Fruit fly (Drosophila melanogaster) whole organism, embryonic: ENCODE data around the gene Hsp67Ba.

ENCODE experiments used
- Ada2b ChIP-seq: fragments of 200-800 bp; sonication (Bioruptor generic); IDR thresholded peaks from 2 replicates; pipeline ENCODE4 v1.3.6; 2022; ENCODE audit warnings: missing biosample characterization, missing genetic modification characterization
- Atf3 ChIP-seq: fragments of 200-800 bp; sonication (Bioruptor generic); optimal IDR thresholded peaks from 3 replicates; lab custom pipeline; 2016; ENCODE audit warnings: missing biosample characterization, missing genetic modification characterization
- Awh ChIP-seq: fragments of 200-800 bp; sonication (Bioruptor generic); IDR thresholded peaks from 2 replicates; pipeline ENCODE4, ENCODE4 v1.3.6; 2022; ENCODE audit warnings: missing biosample characterization, missing genetic modification characterization
- CG10274 ChIP-seq: fragments of 200-800 bp; sonication (Bioruptor generic); optimal IDR thresholded peaks from 3 replicates; lab custom pipeline; 2017; ENCODE audit warnings: missing biosample characterization, mild to moderate bottlenecking, missing genetic modification characterization
- CG11247 ChIP-seq: fragments of 200-800 bp; sonication (Bioruptor generic); IDR thresholded peaks from 2 replicates; pipeline ENCODE4 v1.3.6; 2022; ENCODE audit warnings: missing biosample characterization, missing genetic modification characterization
- CG12155 ChIP-seq: fragments of 200-800 bp; sonication (Bioruptor generic); optimal IDR thresholded peaks from 3 replicates; lab custom pipeline; 2016; ENCODE audit warnings: missing biosample characterization, missing genetic modification characterization
- CG14014 ChIP-seq: fragments of 200-800 bp; sonication (Bioruptor generic); IDR thresholded peaks from 2 replicates; pipeline ENCODE4 v1.3.6; 2022; ENCODE audit warnings: missing biosample characterization, missing genetic modification characterization
- CG15601 ChIP-seq: fragments of 200-800 bp; sonication (Bioruptor generic); optimal IDR thresholded peaks from 3 replicates; lab custom pipeline; 2019; ENCODE audit warnings: missing biosample characterization, mild to moderate bottlenecking, missing genetic modification characterization, moderate library complexity
- CG17186 ChIP-seq: fragments of 200-800 bp; sonication (Bioruptor generic); optimal IDR thresholded peaks from 3 replicates; lab custom pipeline; 2017; ENCODE audit warnings: missing biosample characterization, missing genetic modification reagents, missing genetic modification characterization
- CG17912 ChIP-seq: fragments of 200-800 bp; sonication (Bioruptor generic); optimal IDR thresholded peaks from 2 replicates; lab custom pipeline; 2018; ENCODE audit warnings: missing biosample characterization, mild to moderate bottlenecking, missing genetic modification characterization
- CG2129 ChIP-seq: fragments of 200-800 bp; sonication (Bioruptor generic); IDR thresholded peaks from 2 replicates; pipeline ENCODE4 v1.3.6; 2022; ENCODE audit warnings: missing biosample characterization, missing genetic modification characterization; ENCODE audit not compliant: partially characterized antibody
- CG2199 ChIP-seq: fragments of 200-800 bp; sonication (Bioruptor generic); IDR thresholded peaks from 3 replicates; pipeline ENCODE4 v1.3.6; 2022; ENCODE audit warnings: missing biosample characterization, missing genetic modification characterization
- CG30403 ChIP-seq: fragments of 200-800 bp; sonication (Bioruptor generic); optimal IDR thresholded peaks from 3 replicates; lab custom pipeline; 2016; ENCODE audit warnings: missing biosample characterization, missing genetic modification characterization
- CG33213 ChIP-seq: fragments of 200-800 bp; sonication (Bioruptor generic); optimal IDR thresholded peaks from 3 replicates; lab custom pipeline; 2016; ENCODE audit warnings: missing biosample characterization, missing genetic modification characterization
- CG34422 ChIP-seq: fragments of 200-800 bp; sonication (Bioruptor generic); IDR thresholded peaks from 3 replicates; pipeline ENCODE4 v1.3.6; 2022; ENCODE audit warnings: missing biosample characterization, missing genetic modification characterization
- CG3847 ChIP-seq: fragments of 200-800 bp; sonication (Bioruptor generic); IDR thresholded peaks from 2 replicates; pipeline ENCODE4 v1.3.6; 2022; ENCODE audit warnings: missing biosample characterization, missing genetic modification characterization
- CG42726 ChIP-seq: fragments of 200-800 bp; sonication (Bioruptor generic); IDR thresholded peaks from 2 replicates; pipeline ENCODE4 v1.3.6; 2022; ENCODE audit warnings: missing biosample characterization, missing genetic modification characterization; ENCODE audit not compliant: partially characterized antibody
- CG4404 ChIP-seq: fragments of 200-800 bp; sonication (Bioruptor generic); IDR thresholded peaks from 2 replicates; pipeline ENCODE4 v1.3.6; 2022; ENCODE audit warnings: missing biosample characterization, missing genetic modification characterization
- CG5953 ChIP-seq: fragments of 200-800 bp; sonication (Bioruptor generic); IDR thresholded peaks from 2 replicates; pipeline ENCODE4 v1.3.6; 2022; ENCODE audit warnings: missing biosample characterization, missing genetic modification characterization
- CG8765 ChIP-seq: fragments of 200-800 bp; sonication (Bioruptor generic); IDR thresholded peaks from 2 replicates; pipeline ENCODE4 v1.3.6; 2022; ENCODE audit warnings: missing biosample characterization, missing genetic modification characterization
- CG9876 ChIP-seq: fragments of 200-800 bp; sonication (Bioruptor generic); optimal IDR thresholded peaks from 2 replicates; lab custom pipeline; 2016; ENCODE audit warnings: missing biosample characterization, missing genetic modification characterization
- Deaf1 ChIP-seq: fragments of 200-800 bp; optimal IDR thresholded peaks from 3 replicates; lab custom pipeline; 2019; ENCODE audit warnings: missing biosample characterization, mild to moderate bottlenecking, missing genetic modification characterization, moderate library complexity
- Dek ChIP-seq: fragments of 200-800 bp; sonication (Bioruptor generic); optimal IDR thresholded peaks from 3 replicates; lab custom pipeline; 2019; ENCODE audit warnings: missing biosample characterization, mild to moderate bottlenecking, missing genetic modification characterization, moderate library complexity
- Doc2 ChIP-seq: fragments of 200-800 bp; sonication (Bioruptor generic); IDR thresholded peaks from 2 replicates; pipeline ENCODE4 v1.3.6; 2022; ENCODE audit warnings: missing biosample characterization, missing genetic modification characterization
- ERR ChIP-seq: fragments of 200-800 bp; sonication (Bioruptor generic); optimal IDR thresholded peaks from 2 replicates; lab custom pipeline; 2016; ENCODE audit warnings: missing biosample characterization, missing genetic modification characterization
- Fer2 ChIP-seq: fragments of 200-800 bp; sonication (Bioruptor generic); optimal IDR thresholded peaks from 2 replicates; lab custom pipeline; 2018; ENCODE audit warnings: missing biosample characterization, mild to moderate bottlenecking, missing genetic modification characterization, moderate library complexity
- Gsc ChIP-seq: fragments of 200-800 bp; sonication (Bioruptor generic); IDR thresholded peaks from 2 replicates; pipeline ENCODE4 v1.3.6; 2022; ENCODE audit warnings: missing biosample characterization, missing genetic modification characterization
- MTF-1 ChIP-seq: fragments of 200-800 bp; sonication (Bioruptor generic); optimal IDR thresholded peaks from 2 replicates; lab custom pipeline; 2018; ENCODE audit warnings: missing biosample characterization, mild to moderate bottlenecking, missing genetic modification characterization, borderline replicate concordance
- Max ChIP-seq: fragments of 200-800 bp; sonication (Bioruptor generic); optimal IDR thresholded peaks from 2 replicates; lab custom pipeline; 2016; ENCODE audit warnings: missing biosample characterization, mild to moderate bottlenecking, missing genetic modification characterization
- NK7.1 ChIP-seq: fragments of 200-800 bp; sonication (Bioruptor generic); optimal IDR thresholded peaks from 3 replicates; lab custom pipeline; 2016; ENCODE audit warnings: missing biosample characterization, missing genetic modification characterization
- Pdp1 ChIP-seq, 2 experiments: fragments of 200-800 bp; sonication (Bioruptor generic); optimal IDR thresholded peaks; 3 replicates each; lab custom pipeline; 2016; ENCODE audit warnings: missing biosample characterization in 2 of 2, missing genetic modification characterization in 2 of 2, mild to moderate bottlenecking in 1 of 2, moderate library complexity in 1 of 2
- Six4 ChIP-seq: fragments of 200-800 bp; sonication (Bioruptor generic); optimal IDR thresholded peaks from 2 replicates; lab custom pipeline; 2016; ENCODE audit warnings: missing biosample characterization, missing genetic modification characterization
- Sox102F ChIP-seq: fragments of 200-800 bp; sonication (Bioruptor generic); optimal IDR thresholded peaks from 2 replicates; lab custom pipeline; 2018; ENCODE audit warnings: missing biosample characterization, mild to moderate bottlenecking, missing genetic modification characterization, moderate library complexity
- Ssrp ChIP-seq: fragments of 200-800 bp; sonication (Bioruptor generic); optimal IDR thresholded peaks from 2 replicates; lab custom pipeline; 2018; ENCODE audit warnings: missing biosample characterization, mild to moderate bottlenecking, missing genetic modification characterization, moderate library complexity
- ab ChIP-seq: fragments of 200-800 bp; sonication (Bioruptor generic); optimal IDR thresholded peaks from 2 replicates; lab custom pipeline; 2016; ENCODE audit warnings: missing biosample characterization, missing genetic modification characterization
- ap ChIP-seq: fragments of 200-800 bp; sonication (Bioruptor generic); IDR thresholded peaks from 2 replicates; pipeline ENCODE4 v1.3.6; 2022; ENCODE audit warnings: missing biosample characterization, missing genetic modification characterization
- chm ChIP-seq: fragments of 200-800 bp; sonication (Bioruptor generic); IDR thresholded peaks from 2 replicates; pipeline ENCODE4 v1.3.6; 2022; ENCODE audit warnings: missing biosample characterization, missing genetic modification characterization
- ci ChIP-seq: fragments of 200-800 bp; sonication (Bioruptor generic); IDR thresholded peaks from 3 replicates; pipeline ENCODE4 v1.3.6; 2022; ENCODE audit warnings: missing biosample characterization, missing genetic modification characterization
- ems ChIP-seq: fragments of 200-800 bp; sonication (Bioruptor generic); optimal IDR thresholded peaks from 3 replicates; lab custom pipeline; 2016; ENCODE audit warnings: missing biosample characterization, missing genetic modification characterization
- eve ChIP-seq, 2 experiments: fragments of >200 bp; optimal IDR thresholded peaks; 2 replicates each; lab custom pipeline; 2017; ENCODE audit warnings: missing biosample characterization in 2 of 2, missing genetic modification characterization in 2 of 2
- ftz-f1 ChIP-seq: fragments of 200-800 bp; sonication (Bioruptor generic); optimal IDR thresholded peaks from 2 replicates; lab custom pipeline; 2016; ENCODE audit warnings: missing biosample characterization, missing genetic modification characterization
- h ChIP-seq: fragments of >200 bp; optimal IDR thresholded peaks from 2 replicates; lab custom pipeline; 2017
- inv ChIP-seq: fragments of 200-800 bp; sonication (Bioruptor generic); IDR thresholded peaks from 2 replicates; pipeline ENCODE4 v1.3.6; 2022; ENCODE audit warnings: missing biosample characterization, missing genetic modification characterization; ENCODE audit not compliant: partially characterized antibody
- nmo ChIP-seq: fragments of 200-800 bp; sonication (Bioruptor generic); optimal IDR thresholded peaks from 2 replicates; lab custom pipeline; 2018; ENCODE audit warnings: missing biosample characterization, mild to moderate bottlenecking, missing genetic modification characterization, moderate library complexity
- p53 ChIP-seq: fragments of 200-800 bp; sonication (Bioruptor generic); optimal IDR thresholded peaks from 2 replicates; lab custom pipeline; 2016; ENCODE audit warnings: missing biosample characterization, missing genetic modification characterization
- ranshi ChIP-seq: fragments of 200-800 bp; sonication (Bioruptor generic); IDR thresholded peaks from 2 replicates; pipeline ENCODE4 v1.3.6; 2022; ENCODE audit warnings: missing biosample characterization, missing genetic modification characterization
- repo ChIP-seq: fragments of 200-800 bp; sonication (Bioruptor generic); optimal IDR thresholded peaks from 2 replicates; lab custom pipeline; 2016; ENCODE audit warnings: missing biosample characterization, missing genetic modification characterization
- run ChIP-seq: fragments of 200-800 bp; sonication (Bioruptor generic); optimal IDR thresholded peaks from 3 replicates; lab custom pipeline; 2018; ENCODE audit warnings: missing biosample characterization, mild to moderate bottlenecking, missing genetic modification characterization
- salm ChIP-seq: fragments of 200-800 bp; sonication (Bioruptor generic); optimal IDR thresholded peaks from 2 replicates; lab custom pipeline; 2018; ENCODE audit warnings: missing biosample characterization, mild to moderate bottlenecking, missing genetic modification characterization
- sima ChIP-seq: fragments of 200-800 bp; sonication (Bioruptor generic); optimal IDR thresholded peaks from 2 replicates; lab custom pipeline; 2016; ENCODE audit warnings: missing biosample characterization, missing genetic modification characterization
- sug ChIP-seq: fragments of 200-800 bp; optimal IDR thresholded peaks from 2 replicates; lab custom pipeline; 2019; ENCODE audit warnings: missing biosample characterization, mild to moderate bottlenecking, missing genetic modification characterization, moderate library complexity
- unpg ChIP-seq: fragments of 200-800 bp; sonication (Bioruptor generic); optimal IDR thresholded peaks from 3 replicates; lab custom pipeline; 2018; ENCODE audit warnings: missing biosample characterization, mild to moderate bottlenecking, missing genetic modification characterization, moderate library complexity
- zf30C ChIP-seq: fragments of 200-800 bp; sonication (Bioruptor generic); optimal IDR thresholded peaks from 3 replicates; lab custom pipeline; 2018; ENCODE audit warnings: missing biosample characterization, mild to moderate bottlenecking, missing genetic modification characterization

The Hsp67Ba gene

DNA sequence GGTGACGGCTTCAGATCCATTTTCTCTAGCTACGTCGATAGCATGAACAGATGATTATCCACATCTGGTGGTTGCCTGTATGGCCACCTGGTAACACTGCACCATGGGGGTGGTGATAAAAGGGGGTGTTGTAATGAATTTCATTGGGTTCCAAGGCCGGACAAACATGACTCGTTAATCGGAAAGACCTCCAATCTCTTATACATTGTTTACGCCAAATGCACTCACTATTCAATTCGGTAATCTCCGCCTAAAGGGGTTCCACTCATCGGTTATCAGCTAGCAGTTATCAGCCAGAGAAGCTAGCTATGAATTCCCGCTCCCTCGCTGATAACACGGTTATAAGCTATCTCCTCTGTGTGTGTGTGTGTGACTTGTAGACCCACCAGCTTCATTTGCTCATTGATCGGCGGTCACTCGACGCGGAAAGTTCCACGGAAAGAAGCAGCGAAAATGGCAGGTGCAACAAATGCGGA, 19.1 kb downstream of the Hsp67Ba start, which contains the start of gene Pdxk (continued):
- no peak for TF ChIP-seq Ada2b (GFP tag; lab: Robert Waterston, UW)
- TF ChIP-seq CG30403: no peak
- no peak for TF ChIP-seq sima (GFP tag; lab: Kevin White, UChicago)
- no peak for TF ChIP-seq Atf3 (GFP tag; lab: Kevin White, UChicago)
- TF ChIP-seq repo (GFP tag; lab: Kevin White, UChicago): no peak
- no peak for TF ChIP-seq zf30C (GFP tag; lab: Kevin White, UChicago)
- no peak for TF ChIP-seq ab (GFP tag; lab: Kevin White, UChicago)
- no peak for TF ChIP-seq Dek (tag; lab: Kevin White, UChicago)
- TF ChIP-seq ems (GFP tag; lab: Kevin White, UChicago): no peak
- no peak for TF ChIP-seq Six4 (GFP tag; lab: Kevin White, UChicago)
- 0 out of 2 replicates have a peak, but pooled peaks have one; percentile 11 for TF ChIP-seq chm (GFP tag; lab: Robert Waterston, UW)
- TF ChIP-seq ranshi (GFP tag; lab: Robert Waterston, UW): no peak
- TF ChIP-seq ci: no peak
- TF ChIP-seq Doc2: no peak
- TF ChIP-seq h: no peak
- no peak for TF ChIP-seq NK7.1 (GFP tag; lab: Kevin White, UChicago)
- TF ChIP-seq Pdp1 (GFP tag; optimal IDR thresholded peaks at IDR 0.05; lab: Kevin White, UChicago): peak in 1 of 2 experiments; percentile 91
- TF ChIP-seq CG10274 (GFP tag; lab: Kevin White, UChicago): no peak
- peak; percentile 97 for TF ChIP-seq ftz-f1 (GFP tag; lab: Kevin White, UChicago)
- TF ChIP-seq CG4404: no peak
- no peak for TF ChIP-seq run (tag; lab: Kevin White, UChicago)
- TF ChIP-seq CG33213: no peak
- no peak for TF ChIP-seq CG2129 (GFP tag; lab: Robert Waterston, UW)
- TF ChIP-seq p53: no peak
- peak; percentile 68 for TF ChIP-seq CG17186 (GFP tag; lab: Kevin White, UChicago)
- no peak for TF ChIP-seq Deaf1 (tag; lab: Kevin White, UChicago)
- TF ChIP-seq CG8765 (GFP tag; lab: Robert Waterston, UW): no peak
- no peak for TF ChIP-seq Awh (GFP tag; lab: Robert Waterston, UW)
- TF ChIP-seq CG5953 (GFP tag; lab: Robert Waterston, UW): no peak
- TF ChIP-seq Gsc (GFP tag; lab: Robert Waterston, UW): no peak
- no peak for TF ChIP-seq Ssrp (tag; lab: Kevin White, UChicago)
- no peak for TF ChIP-seq eve (GFP tag; optimal IDR thresholded peaks at IDR 0.05; lab: Kevin White, UChicago)
- no peak for TF ChIP-seq CG11247
- TF ChIP-seq CG34422 (GFP tag; lab: Robert Waterston, UW): peak; percentile 25; the same call in 1 of the 3 replicates
- no peak for TF ChIP-seq ap (GFP tag; lab: Robert Waterston, UW)
- TF ChIP-seq Fer2 (tag; lab: Kevin White, UChicago): no peak
- no peak for TF ChIP-seq CG2199
- TF ChIP-seq nmo (GFP tag; lab: Kevin White, UChicago): no peak
- TF ChIP-seq ERR (GFP tag; lab: Kevin White, UChicago): peak; percentile 19
- TF ChIP-seq CG15601 (tag; lab: Kevin White, UChicago): no peak
- no peak for TF ChIP-seq inv
- TF ChIP-seq CG17912 (GFP tag; lab: Kevin White, UChicago): no peak
- TF ChIP-seq unpg (GFP tag; lab: Kevin White, UChicago): no peak
- no peak for TF ChIP-seq CG9876
- TF ChIP-seq MTF-1 (GFP tag; lab: Kevin White, UChicago): no peak
- TF ChIP-seq CG3847 (GFP tag; lab: Robert Waterston, UW): no peak
- TF ChIP-seq CG14014 (GFP tag; lab: Robert Waterston, UW): no peak
- no peak for TF ChIP-seq salm (tag; lab: Kevin White, UChicago)
- no peak for TF ChIP-seq Sox102F
- TF ChIP-seq CG12155 (GFP tag; lab: Kevin White, UChicago): no peak
- no peak for TF ChIP-seq CG42726 (GFP tag; lab: Robert Waterston, UW)
- TF ChIP-seq Max: no peak
- peak; percentile 94 for TF ChIP-seq sug (tag; lab: Kevin White, UChicago)
